Worm (Caenorhabditis elegans) whole organism, L1 larva: ENCODE results near the gene Y66D12A.19.
A peak's percentile ranks its signal among the peaks of the same experiment; 100 is the strongest.

ENCODE experiments used
- C34B4.2 ChIP-seq: sonication (generic microtip); optimal IDR thresholded peaks from 2 replicates; lab custom pipeline; 2017; ENCODE audit warnings: mild to moderate bottlenecking, missing genetic modification characterization, missing compliant biosample characterization
- F16B12.6 ChIP-seq: fragments of 150-350 bp; optimal IDR thresholded peaks from 2 replicates; lab custom pipeline; 2014; ENCODE audit warnings: missing biosample characterization, missing genetic modification characterization
- aha-1 ChIP-seq: fragments of 150-350 bp; optimal IDR thresholded peaks from 2 replicates; lab custom pipeline; 2014; ENCODE audit warnings: missing biosample characterization, missing genetic modification characterization
- alr-1 ChIP-seq: fragments of 200-800 bp; sonication (Bioruptor generic); optimal IDR thresholded peaks from 2 replicates; lab custom pipeline; 2018; ENCODE audit warnings: borderline replicate concordance, mild to moderate bottlenecking, missing genetic modification characterization, missing compliant biosample characterization
- aly-2 ChIP-seq: fragments of 150-350 bp; optimal IDR thresholded peaks from 2 replicates; lab custom pipeline; 2014; ENCODE audit warnings: missing biosample characterization, missing genetic modification characterization
- ama-1 ChIP-seq: fragments of 150-350 bp; optimal IDR thresholded peaks from 2 replicates; lab custom pipeline; 2014
- blmp-1 ChIP-seq: fragments of 150-350 bp; optimal IDR thresholded peaks from 2 replicates; lab custom pipeline; 2014; ENCODE audit warnings: missing biosample characterization, missing genetic modification characterization
- ceh-63 ChIP-seq: fragments of 200-800 bp; sonication (Bioruptor generic); optimal IDR thresholded peaks from 2 replicates; lab custom pipeline; 2018; ENCODE audit warnings: mild to moderate bottlenecking, missing genetic modification characterization, missing compliant biosample characterization
- ceh-82 ChIP-seq, 3 experiments: fragments of 150-350 bp in 1 of 3; sonication (generic microtip) in 2 of 3; optimal IDR thresholded peaks; 2 replicates each; lab custom pipeline; 2014 to 2017; ENCODE audit warnings: missing biosample characterization in 3 of 3, missing genetic modification characterization in 3 of 3
- ceh-88 ChIP-seq: fragments of 200-800 bp; sonication (Bioruptor generic); IDR thresholded peaks from 2 replicates; pipeline ENCODE4 v1.3.6; 2022; ENCODE audit warnings: missing genetic modification characterization, missing compliant biosample characterization
- ceh-90 ChIP-seq: sonication (generic microtip); optimal IDR thresholded peaks from 2 replicates; lab custom pipeline; 2016; ENCODE audit warnings: missing genetic modification characterization, missing compliant biosample characterization
- dsc-1 ChIP-seq: sonication (generic microtip); optimal IDR thresholded peaks from 2 replicates; lab custom pipeline; 2016; ENCODE audit warnings: mild to moderate bottlenecking, missing genetic modification characterization, missing compliant biosample characterization
- egl-13 ChIP-seq: sonication (generic microtip); optimal IDR thresholded peaks from 2 replicates; lab custom pipeline; 2016; ENCODE audit warnings: missing genotype, missing genetic modification reagents, missing genetic modification characterization, missing compliant biosample characterization
- elt-2 ChIP-seq: sonication (generic microtip); optimal IDR thresholded peaks from 2 replicates; lab custom pipeline; 2016; ENCODE audit warnings: missing genetic modification characterization, mild to moderate bottlenecking, inconsistent platforms, missing compliant biosample characterization, missing genetic modification reagents
- elt-3 ChIP-seq, 6 experiments: fragments of 150-350 bp in 1 of 6; sonication (generic microtip); optimal IDR thresholded peaks; 2 replicates each; lab custom pipeline; 2017 to 2018; ENCODE audit warnings: missing biosample characterization in 6 of 6, missing genetic modification characterization in 6 of 6, inconsistent platforms in 1 of 6
- ets-5 ChIP-seq: fragments of 200-800 bp; sonication (Bioruptor generic); IDR thresholded peaks from 2 replicates; pipeline ENCODE4 v1.3.6; 2022; ENCODE audit warnings: missing genetic modification characterization, missing compliant biosample characterization
- fkh-8 ChIP-seq: sonication (generic microtip); optimal IDR thresholded peaks from 2 replicates; lab custom pipeline; 2016; ENCODE audit warnings: mild to moderate bottlenecking, missing genetic modification characterization, missing compliant biosample characterization
- fos-1 ChIP-seq: fragments of 150-350 bp; optimal IDR thresholded peaks from 2 replicates; lab custom pipeline; 2014; ENCODE audit warnings: missing biosample characterization, missing genetic modification characterization
- grh-1 ChIP-seq: fragments of 200-800 bp; sonication (Bioruptor generic); IDR thresholded peaks from 2 replicates; pipeline ENCODE4 v1.3.6; 2022; ENCODE audit warnings: missing genetic modification reagents, missing genetic modification characterization, missing compliant biosample characterization
- irx-1 ChIP-seq: sonication (generic microtip); optimal IDR thresholded peaks from 2 replicates; lab custom pipeline; 2016; ENCODE audit warnings: missing genetic modification characterization, missing compliant biosample characterization
- jun-1 ChIP-seq: fragments of 150-350 bp; optimal IDR thresholded peaks from 2 replicates; lab custom pipeline; 2014; ENCODE audit warnings: missing biosample characterization, missing genetic modification reagents, missing genetic modification characterization
- lin-14 ChIP-seq: fragments of 200-800 bp; sonication (Bioruptor generic); optimal IDR thresholded peaks from 2 replicates; lab custom pipeline; 2018; ENCODE audit warnings: mild to moderate bottlenecking, missing genetic modification characterization, moderate library complexity, missing compliant biosample characterization
- lin-35 ChIP-seq, 2 experiments: fragments of 150-350 bp; optimal IDR thresholded peaks; 2 replicates each; lab custom pipeline; 2014; ENCODE audit warnings: missing biosample characterization in 2 of 2, missing genetic modification characterization in 2 of 2, missing genetic modification reagents in 2 of 2
- lir-3 ChIP-seq: sonication (generic microtip); optimal IDR thresholded peaks from 2 replicates; lab custom pipeline; 2016; ENCODE audit warnings: mild to moderate bottlenecking, missing genetic modification characterization, moderate library complexity, missing compliant biosample characterization; ENCODE audit not compliant: poor library complexity
- lsy-2 ChIP-seq, 2 experiments: fragments of 150-350 bp; optimal IDR thresholded peaks; 2 replicates each; lab custom pipeline; 2014; ENCODE audit warnings: missing biosample characterization in 2 of 2, missing genetic modification characterization in 2 of 2
- mef-2 ChIP-seq: fragments of 150-350 bp; optimal IDR thresholded peaks from 2 replicates; lab custom pipeline; 2014; ENCODE audit warnings: missing biosample characterization, missing genetic modification characterization
- nhr-11 ChIP-seq: fragments of 150-350 bp; optimal IDR thresholded peaks from 2 replicates; lab custom pipeline; 2014; ENCODE audit warnings: missing biosample characterization, missing genetic modification characterization
- nhr-237 ChIP-seq: fragments of 150-350 bp; optimal IDR thresholded peaks from 2 replicates; lab custom pipeline; 2014; ENCODE audit warnings: missing biosample characterization, missing genetic modification characterization
- nhr-77 ChIP-seq: fragments of 150-350 bp; optimal IDR thresholded peaks from 2 replicates; lab custom pipeline; 2014; ENCODE audit warnings: missing biosample characterization, missing genetic modification characterization
- nhr-85 ChIP-seq: sonication (generic microtip); peaks from one replicate; lab custom pipeline; 2016; ENCODE audit warnings: missing genetic modification characterization, inconsistent platforms, missing compliant biosample characterization
- nhr-90 ChIP-seq: sonication (generic microtip); optimal IDR thresholded peaks from 2 replicates; lab custom pipeline; 2016; ENCODE audit warnings: mild to moderate bottlenecking, missing genetic modification characterization, missing compliant biosample characterization; ENCODE audit not compliant: poor library complexity
- pag-3 ChIP-seq: sonication (generic microtip); optimal IDR thresholded peaks from 2 replicates; lab custom pipeline; 2017; ENCODE audit warnings: missing genetic modification characterization, mild to moderate bottlenecking, missing compliant biosample characterization, antibody characterized with exemption, borderline replicate concordance; ENCODE audit not compliant: insufficient read depth
- pax-3 ChIP-seq: fragments of 200-800 bp; sonication (Bioruptor generic); optimal IDR thresholded peaks from 2 replicates; lab custom pipeline; 2018; ENCODE audit warnings: mild to moderate bottlenecking, missing genetic modification characterization, moderate library complexity, missing compliant biosample characterization
- skn-1 ChIP-seq: fragments of 150-350 bp; optimal IDR thresholded peaks from 2 replicates; lab custom pipeline; 2014; ENCODE audit warnings: missing biosample characterization, missing genetic modification characterization
- snu-23 ChIP-seq: sonication (generic microtip); optimal IDR thresholded peaks from 2 replicates; lab custom pipeline; 2016; ENCODE audit warnings: missing genetic modification characterization, missing compliant biosample characterization
- sptf-1 ChIP-seq: fragments of 150-350 bp; optimal IDR thresholded peaks from 2 replicates; lab custom pipeline; 2014; ENCODE audit warnings: missing biosample characterization, missing genetic modification characterization
- sup-37 ChIP-seq: fragments of 200-800 bp; sonication (Bioruptor generic); optimal IDR thresholded peaks from 2 replicates; lab custom pipeline; 2018; ENCODE audit warnings: mild to moderate bottlenecking, missing genetic modification characterization, missing compliant biosample characterization
- tbx-2 ChIP-seq: sonication (generic microtip); optimal IDR thresholded peaks from 2 replicates; lab custom pipeline; 2016; ENCODE audit warnings: missing genetic modification characterization, missing compliant biosample characterization
- unc-130 ChIP-seq: fragments of 150-350 bp; optimal IDR thresholded peaks from 2 replicates; lab custom pipeline; 2017; ENCODE audit warnings: missing biosample characterization, missing genetic modification characterization, inconsistent platforms
- unc-30 ChIP-seq: sonication (generic microtip); optimal IDR thresholded peaks from 2 replicates; lab custom pipeline; 2017; ENCODE audit warnings: missing biosample characterization, missing genetic modification characterization
- unc-86 ChIP-seq: sonication (generic microtip); optimal IDR thresholded peaks from 2 replicates; lab custom pipeline; 2016; ENCODE audit warnings: missing genetic modification characterization, missing compliant biosample characterization
- vab-15 ChIP-seq: sonication (generic microtip); optimal IDR thresholded peaks from 2 replicates; lab custom pipeline; 2017; ENCODE audit warnings: missing genotype, mild to moderate bottlenecking, missing genetic modification characterization, missing compliant biosample characterization
- zag-1 ChIP-seq: fragments of 150-350 bp; optimal IDR thresholded peaks from 2 replicates; lab custom pipeline; 2014; ENCODE audit warnings: missing biosample characterization, missing genetic modification characterization
- ztf-11 ChIP-seq, 2 experiments: sonication (generic microtip); optimal IDR thresholded peaks; 2 replicates each; lab custom pipeline; 2016 to 2017; ENCODE audit warnings: missing genetic modification characterization in 2 of 2, missing biosample characterization in 1 of 2, missing compliant biosample characterization in 1 of 2

Gene Y66D12A.19

DNA sequence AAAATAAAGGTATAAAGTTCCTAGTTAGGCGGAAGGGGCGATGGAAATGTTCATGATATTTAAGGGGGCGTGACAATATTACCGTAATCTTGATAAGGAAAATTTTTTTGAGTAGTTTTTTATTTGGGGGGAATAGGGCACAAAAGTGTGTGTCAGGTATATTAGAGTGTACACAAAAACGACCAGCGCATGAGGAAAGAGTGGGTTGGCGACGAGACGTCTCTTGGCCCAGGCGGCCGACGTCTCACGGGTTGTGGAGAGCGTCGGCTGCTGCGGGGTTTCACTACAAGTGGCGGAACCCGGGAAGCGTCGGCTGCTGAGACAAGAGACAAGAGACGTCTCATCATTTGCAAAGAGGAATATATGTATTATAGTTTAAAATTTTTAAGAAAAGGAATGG, 45.2 kb upstream of the Y66D12A.19 start (continued):
- TF ChIP-seq vab-15 (tag; lab: Kevin White, UChicago) (no peak), ceh-63 (GFP tag; lab: Kevin White, UChicago) (no peak), lir-3 (tag; lab: Kevin White, UChicago) (no peak), sptf-1 (tag; lab: Kevin White, UChicago) (no peak), unc-30 (tag; lab: Kevin White, UChicago) (no peak), nhr-77 (tag; lab: Kevin White, UChicago) (peak; percentile 63), lin-35 (GFP tag; optimal IDR thresholded peaks at IDR 0.05; lab: Kevin White, UChicago) (peak in 1 of 2 experiments; percentile 43), fos-1 (tag; lab: Kevin White, UChicago) (no peak), nhr-90 (tag; lab: Kevin White, UChicago) (peak; percentile 61), ceh-88 (no peak), elt-3 (tag; optimal IDR thresholded peaks at IDR 0.05; lab: Kevin White, UChicago) (peak in 1 of 6 experiments; percentile 5), lin-14 (GFP tag; lab: Kevin White, UChicago) (peak; percentile 53), aly-2 (tag; lab: Kevin White, UChicago) (peak; percentile 3), elt-2 (tag; lab: Kevin White, UChicago) (peak; percentile 51), ztf-11 (tag; optimal IDR thresholded peaks at IDR 0.05; lab: Kevin White, UChicago) (no peak), F16B12.6 (tag; lab: Kevin White, UChicago) (no peak), snu-23 (peak; percentile 44), tbx-2 (tag; lab: Kevin White, UChicago) (no peak), ama-1 (lab: Kevin White, UChicago) (no peak), ceh-82 (tag; optimal IDR thresholded peaks at IDR 0.05; lab: Kevin White, UChicago) (peak in 2 of 3 experiments; percentile 4 to 16), aha-1 (tag; lab: Kevin White, UChicago) (no peak), alr-1 (tag; lab: Kevin White, UChicago) (no peak), nhr-85 (tag; lab: Kevin White, UChicago) (peak; percentile 59), irx-1 (tag; lab: Kevin White, UChicago) (no peak), jun-1 (tag; lab: Kevin White, UChicago) (no peak), grh-1 (GFP tag; lab: Robert Waterston, UW) (no peak), sup-37 (GFP tag; lab: Kevin White, UChicago) (peak; percentile 16), lsy-2 (tag; optimal IDR thresholded peaks at IDR 0.05; lab: Kevin White, UChicago) (no peak), fkh-8 (tag; lab: Kevin White, UChicago) (no peak), ets-5 (GFP tag; lab: Robert Waterston, UW) (no peak), C34B4.2 (no peak), nhr-237 (tag; lab: Kevin White, UChicago) (no peak), zag-1 (tag; lab: Kevin White, UChicago) (no peak), dsc-1 (tag; lab: Kevin White, UChicago) (no peak), unc-130 (no peak), pag-3 (tag; lab: Kevin White, UChicago) (no peak), ceh-90 (tag; lab: Kevin White, UChicago) (no peak), mef-2 (tag; lab: Kevin White, UChicago) (no peak), egl-13 (tag; lab: Kevin White, UChicago) (no peak), pax-3 (tag; lab: Kevin White, UChicago) (no peak), nhr-11 (no peak), blmp-1 (tag; lab: Kevin White, UChicago) (no peak), skn-1 (tag; lab: Kevin White, UChicago) (no peak), unc-86 (tag; lab: Kevin White, UChicago) (no peak)
